Fruit fly (Drosophila melanogaster) whole organism, prepupa: ENCODE data around the gene CG43400.
A peak's percentile ranks its signal among the peaks of the same experiment; 100 is the strongest.

Experiments
- Blimp-1 ChIP-seq: fragments of 200-800 bp; sonication (Bioruptor generic); optimal IDR thresholded peaks from 3 replicates; lab custom pipeline; 2017; ENCODE audit warnings: missing biosample characterization, missing genetic modification characterization, mild to moderate bottlenecking, moderate library complexity, missing genetic modification reagents
- CG10669 ChIP-seq: fragments of 200-800 bp; sonication (Bioruptor generic); optimal IDR thresholded peaks from 3 replicates; lab custom pipeline; 2018; ENCODE audit warnings: missing biosample characterization, mild to moderate bottlenecking, missing genetic modification characterization, moderate library complexity
- CG11294 ChIP-seq: fragments of 200-800 bp; sonication (Bioruptor generic); IDR thresholded peaks from 2 replicates; pipeline ENCODE4 v1.3.6; 2022; ENCODE audit warnings: missing biosample characterization, missing genetic modification characterization
- CG11762 ChIP-seq: fragments of 200-800 bp; sonication (Bioruptor generic); optimal IDR thresholded peaks from 3 replicates; lab custom pipeline; 2016; ENCODE audit warnings: missing biosample characterization, missing genetic modification characterization; ENCODE audit not compliant: insufficient read depth
- CG11902 ChIP-seq: fragments of 200-800 bp; sonication (Bioruptor generic); optimal IDR thresholded peaks from 3 replicates; lab custom pipeline; 2016; ENCODE audit warnings: missing biosample characterization, missing genetic modification characterization
- CG15336 ChIP-seq: fragments of 200-800 bp; sonication (Bioruptor generic); IDR thresholded peaks from 2 replicates; pipeline ENCODE4 v1.3.6; 2022; ENCODE audit warnings: missing biosample characterization, missing genetic modification characterization
- CG16779 ChIP-seq: fragments of 200-800 bp; sonication (Bioruptor generic); optimal IDR thresholded peaks from 3 replicates; lab custom pipeline; 2017; ENCODE audit warnings: missing biosample characterization, mild to moderate bottlenecking, missing genetic modification characterization
- CG31627 ChIP-seq: fragments of 200-800 bp; sonication (Bioruptor generic); optimal IDR thresholded peaks from 3 replicates; lab custom pipeline; 2016; ENCODE audit warnings: missing biosample characterization, missing genetic modification characterization
- CG3919 ChIP-seq: fragments of 200-800 bp; sonication (Bioruptor generic); optimal IDR thresholded peaks from 3 replicates; lab custom pipeline; 2016; ENCODE audit warnings: missing biosample characterization, missing genetic modification characterization
- CG4318 ChIP-seq: fragments of 200-800 bp; sonication (Bioruptor generic); optimal IDR thresholded peaks from 3 replicates; lab custom pipeline; 2017; ENCODE audit warnings: missing biosample characterization, mild to moderate bottlenecking, missing genetic modification characterization
- CG6163 ChIP-seq: fragments of 200-800 bp; sonication (Bioruptor generic); IDR thresholded peaks from 3 replicates; pipeline ENCODE4 v1.3.6; 2022; ENCODE audit warnings: missing biosample characterization, missing genetic modification characterization
- CG6276 ChIP-seq: fragments of 200-800 bp; sonication (Bioruptor generic); optimal IDR thresholded peaks from 2 replicates; lab custom pipeline; 2017; ENCODE audit warnings: missing biosample characterization, mild to moderate bottlenecking, missing genetic modification characterization
- CG6792 ChIP-seq: fragments of 200-800 bp; sonication (Bioruptor generic); optimal IDR thresholded peaks from 3 replicates; lab custom pipeline; 2016; ENCODE audit warnings: missing biosample characterization, missing genetic modification characterization
- CG6808 ChIP-seq: fragments of 200-800 bp; sonication (Bioruptor generic); optimal IDR thresholded peaks from 3 replicates; lab custom pipeline; 2017; ENCODE audit warnings: missing biosample characterization, missing genetic modification characterization, mild to moderate bottlenecking, moderate library complexity, missing genetic modification reagents
- CG6854 ChIP-seq: fragments of 200-800 bp; sonication (Bioruptor generic); optimal IDR thresholded peaks from 2 replicates; lab custom pipeline; 2017; ENCODE audit warnings: missing biosample characterization, mild to moderate bottlenecking, missing genetic modification characterization
- CG7368 ChIP-seq: fragments of 200-800 bp; sonication (Bioruptor generic); optimal IDR thresholded peaks from 3 replicates; lab custom pipeline; 2016; ENCODE audit warnings: missing biosample characterization, missing genetic modification characterization
- CG8119 ChIP-seq: fragments of 200-800 bp; sonication (Bioruptor generic); IDR thresholded peaks from 3 replicates; pipeline ENCODE4 v1.3.6; 2022; ENCODE audit warnings: missing biosample characterization, missing genetic modification characterization
- CG8319 ChIP-seq: fragments of 200-800 bp; sonication (Bioruptor generic); optimal IDR thresholded peaks from 3 replicates; lab custom pipeline; 2016; ENCODE audit warnings: missing biosample characterization, missing genetic modification characterization
- CG9139 ChIP-seq: fragments of 200-800 bp; sonication (Bioruptor generic); optimal IDR thresholded peaks from 3 replicates; lab custom pipeline; 2017; ENCODE audit warnings: missing biosample characterization, mild to moderate bottlenecking, missing genetic modification characterization
- Eip78C ChIP-seq: fragments of 200-800 bp; sonication (Bioruptor generic); peaks from one replicate; lab custom pipeline; 2016; ENCODE audit warnings: missing biosample characterization, missing genetic modification characterization
- Eip93F ChIP-seq: fragments of 200-800 bp; sonication (Bioruptor generic); optimal IDR thresholded peaks from 2 replicates; lab custom pipeline; 2016; ENCODE audit warnings: missing biosample characterization, mild to moderate bottlenecking, missing genetic modification characterization
- Ets96B ChIP-seq: fragments of 200-800 bp; optimal IDR thresholded peaks from 2 replicates; lab custom pipeline; 2019; ENCODE audit warnings: missing biosample characterization, mild to moderate bottlenecking, missing genetic modification characterization, moderate library complexity
- Hr38 ChIP-seq: sonication (Bioruptor generic); optimal IDR thresholded peaks from 2 replicates; lab custom pipeline; 2016; ENCODE audit warnings: missing biosample characterization, missing genetic modification characterization
- Hr4 ChIP-seq: fragments of 200-800 bp; sonication (Bioruptor generic); optimal IDR thresholded peaks from 3 replicates; lab custom pipeline; 2016; ENCODE audit warnings: missing biosample characterization, missing genetic modification characterization
- Lpt ChIP-seq: fragments of 200-800 bp; sonication (Bioruptor generic); optimal IDR thresholded peaks from 3 replicates; lab custom pipeline; 2016; ENCODE audit warnings: missing biosample characterization, missing genetic modification characterization
- OdsH ChIP-seq: fragments of 200-800 bp; sonication (Bioruptor generic); optimal IDR thresholded peaks from 3 replicates; lab custom pipeline; 2016; ENCODE audit warnings: missing biosample characterization, missing genetic modification characterization
- achi ChIP-seq: fragments of 200-800 bp; sonication (Bioruptor generic); optimal IDR thresholded peaks from 3 replicates; lab custom pipeline; 2016; ENCODE audit warnings: missing biosample characterization, missing genetic modification characterization
- dsx ChIP-seq: fragments of 200-800 bp; optimal IDR thresholded peaks from 3 replicates; lab custom pipeline; 2019; ENCODE audit warnings: missing biosample characterization, mild to moderate bottlenecking, missing genetic modification characterization, moderate library complexity; ENCODE audit not compliant: poor library complexity, severe bottlenecking
- eg ChIP-seq: fragments of 200-800 bp; sonication (Bioruptor generic); IDR thresholded peaks from 3 replicates; pipeline ENCODE4 v1.3.6; 2022; ENCODE audit warnings: missing biosample characterization, missing genetic modification characterization
- esn ChIP-seq: fragments of 200-800 bp; sonication (Bioruptor generic); optimal IDR thresholded peaks from 2 replicates; lab custom pipeline; 2016; ENCODE audit warnings: missing biosample characterization, mild to moderate bottlenecking, missing genetic modification characterization, moderate library complexity
- fd59A ChIP-seq: fragments of 200-800 bp; sonication (Bioruptor generic); optimal IDR thresholded peaks from 2 replicates; lab custom pipeline; 2017; ENCODE audit warnings: missing biosample characterization, mild to moderate bottlenecking, missing genetic modification characterization, missing genetic modification reagents
- fd85E ChIP-seq: fragments of 200-800 bp; sonication (Bioruptor generic); optimal IDR thresholded peaks from 3 replicates; lab custom pipeline; 2016; ENCODE audit warnings: missing biosample characterization, missing genetic modification characterization
- net ChIP-seq: fragments of 200-800 bp; sonication (Bioruptor generic); optimal IDR thresholded peaks from 3 replicates; lab custom pipeline; 2016; ENCODE audit warnings: missing biosample characterization, missing genetic modification characterization
- pdm3 ChIP-seq: fragments of 200-800 bp; sonication (Bioruptor generic); optimal IDR thresholded peaks from 3 replicates; lab custom pipeline; 2016; ENCODE audit warnings: missing biosample characterization, missing genetic modification characterization
- salr ChIP-seq, 2 experiments: fragments of 200-800 bp; sonication (Bioruptor generic); optimal IDR thresholded peaks; 3 replicates each; lab custom pipeline; 2016 to 2018; ENCODE audit warnings: missing biosample characterization in 2 of 2, missing genetic modification characterization in 2 of 2, mild to moderate bottlenecking in 1 of 2
- spab ChIP-seq: fragments of 200-800 bp; sonication (Bioruptor generic); optimal IDR thresholded peaks from 2 replicates; lab custom pipeline; 2017; ENCODE audit warnings: missing biosample characterization, mild to moderate bottlenecking, missing genetic modification characterization, missing genetic modification reagents
- ss ChIP-seq, 2 experiments: fragments of 200-800 bp; sonication (Bioruptor generic); optimal IDR thresholded peaks; 2 replicates in 1 of 2; 3 replicates in 1 of 2; lab custom pipeline; 2017 to 2018; ENCODE audit warnings: mild to moderate bottlenecking in 2 of 2, missing biosample characterization in 2 of 2, missing genetic modification characterization in 2 of 2, moderate library complexity in 1 of 2
- svp ChIP-seq: fragments of 200-800 bp; sonication (Bioruptor generic); peaks from one replicate; lab custom pipeline; 2016; ENCODE audit warnings: missing biosample characterization, missing genetic modification characterization
- vri ChIP-seq: fragments of 200-800 bp; sonication (Bioruptor generic); optimal IDR thresholded peaks from 3 replicates; lab custom pipeline; 2016; ENCODE audit warnings: missing biosample characterization, mild to moderate bottlenecking, missing genetic modification characterization

The CG43400 gene

dm6 chr2L:8464107-8464582, 26.4 kb upstream of the CG43400 start, which contains the start of gene prg (continued):
- TF ChIP-seq salr (GFP tag; optimal IDR thresholded peaks at IDR 0.05; lab: Kevin White, UChicago) (peak in 1 of 2 experiments; percentile 2), ss (GFP tag; optimal IDR thresholded peaks at IDR 0.05; lab: Kevin White, UChicago) (peak; percentile 7 to 54), CG8119 (peak; percentile 56; the same call in 1 of the 3 replicates), Blimp-1 (no peak), Ets96B (tag; lab: Kevin White, UChicago) (peak; percentile 67), CG6854 (no peak), Eip93F (peak; percentile 51), CG9139 (GFP tag; lab: Kevin White, UChicago) (peak; percentile 0), spab (GFP tag; lab: Kevin White, UChicago) (no peak), CG6792 (peak; percentile 51), pdm3 (peak; percentile 64), achi (peak; percentile 51), Hr4 (GFP tag; lab: Kevin White, UChicago) (peak; percentile 77), CG31627 (peak; percentile 63), vri (GFP tag; lab: Kevin White, UChicago) (peak; percentile 19), CG10669 (peak; percentile 46), CG11902 (GFP tag; lab: Kevin White, UChicago) (peak; percentile 49), CG6163 (peak; percentile 42), CG15336 (peak; percentile 49; the same call in 1 of the 2 replicates), CG16779 (tag; lab: Kevin White, UChicago) (peak; percentile 9), Hr38 (GFP tag; lab: Kevin White, UChicago) (no peak), CG6276 (peak; percentile 41), Lpt (GFP tag; lab: Kevin White, UChicago) (peak; percentile 18), CG7368 (peak; percentile 17), CG8319 (GFP tag; lab: Kevin White, UChicago) (no peak), Eip78C (GFP tag; lab: Kevin White, UChicago) (peak; percentile 90), CG11762 (GFP tag; lab: Kevin White, UChicago) (no peak), dsx (GFP tag; lab: Kevin White, UChicago) (peak; percentile 38), eg (GFP tag; lab: Robert Waterston, UW) (peak; percentile 68), CG3919 (GFP tag; lab: Kevin White, UChicago) (peak; percentile 75), OdsH (GFP tag; lab: Kevin White, UChicago) (peak; percentile 64), CG11294 (0 out of 2 replicates have a peak, but pooled peaks have one; percentile 16), esn (GFP tag; lab: Kevin White, UChicago) (peak; percentile 70), CG4318 (GFP tag; lab: Kevin White, UChicago) (peak; percentile 51)

DNA sequence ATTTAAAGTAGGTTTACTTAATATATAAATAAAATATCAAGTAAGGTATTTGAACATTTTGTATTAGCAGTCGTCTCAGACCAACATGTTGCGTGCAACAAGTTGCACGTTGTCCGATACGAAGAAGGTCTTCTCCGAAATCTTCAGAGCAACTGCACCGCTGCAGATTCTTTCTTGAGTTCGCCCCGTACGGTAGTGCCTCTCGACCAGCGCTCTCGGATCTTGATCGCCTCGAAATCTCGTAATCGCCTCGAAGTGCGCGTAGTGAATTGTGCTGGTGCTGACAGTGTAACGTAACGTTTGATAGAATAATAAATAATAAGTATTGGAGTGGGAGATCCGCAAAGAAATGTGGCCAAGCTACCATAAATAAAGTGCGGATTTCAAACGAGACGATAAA, 23.9 kb upstream of the CG43400 start, which contains the start of gene dachs:
TSS of gene dachs (plus strand) at position 175 of the 400 bp plus-strand sequence.
- TF ChIP-seq Eip78C (GFP tag; lab: Kevin White, UChicago), result peak; percentile 50
- no peak for TF ChIP-seq CG9139 (GFP tag; lab: Kevin White, UChicago)
- TF ChIP-seq fd85E (GFP tag; lab: Kevin White, UChicago), result no peak
- TF ChIP-seq svp, result peak; percentile 30
- TF ChIP-seq ss (GFP tag; optimal IDR thresholded peaks at IDR 0.05; lab: Kevin White, UChicago), result no peak
- no peak for TF ChIP-seq CG6808 (GFP tag; lab: Kevin White, UChicago)
- TF ChIP-seq fd59A (GFP tag; lab: Kevin White, UChicago), result no peak
- TF ChIP-seq spab (GFP tag; lab: Kevin White, UChicago), result no peak
- no peak for TF ChIP-seq Hr4 (GFP tag; lab: Kevin White, UChicago)
- TF ChIP-seq net (GFP tag; lab: Kevin White, UChicago), result no peak
- TF ChIP-seq, all 60 proteins: peak for 2
